Fruit fly (Drosophila melanogaster): ENCODE measurements around the gene mRpS21.

DNA sequence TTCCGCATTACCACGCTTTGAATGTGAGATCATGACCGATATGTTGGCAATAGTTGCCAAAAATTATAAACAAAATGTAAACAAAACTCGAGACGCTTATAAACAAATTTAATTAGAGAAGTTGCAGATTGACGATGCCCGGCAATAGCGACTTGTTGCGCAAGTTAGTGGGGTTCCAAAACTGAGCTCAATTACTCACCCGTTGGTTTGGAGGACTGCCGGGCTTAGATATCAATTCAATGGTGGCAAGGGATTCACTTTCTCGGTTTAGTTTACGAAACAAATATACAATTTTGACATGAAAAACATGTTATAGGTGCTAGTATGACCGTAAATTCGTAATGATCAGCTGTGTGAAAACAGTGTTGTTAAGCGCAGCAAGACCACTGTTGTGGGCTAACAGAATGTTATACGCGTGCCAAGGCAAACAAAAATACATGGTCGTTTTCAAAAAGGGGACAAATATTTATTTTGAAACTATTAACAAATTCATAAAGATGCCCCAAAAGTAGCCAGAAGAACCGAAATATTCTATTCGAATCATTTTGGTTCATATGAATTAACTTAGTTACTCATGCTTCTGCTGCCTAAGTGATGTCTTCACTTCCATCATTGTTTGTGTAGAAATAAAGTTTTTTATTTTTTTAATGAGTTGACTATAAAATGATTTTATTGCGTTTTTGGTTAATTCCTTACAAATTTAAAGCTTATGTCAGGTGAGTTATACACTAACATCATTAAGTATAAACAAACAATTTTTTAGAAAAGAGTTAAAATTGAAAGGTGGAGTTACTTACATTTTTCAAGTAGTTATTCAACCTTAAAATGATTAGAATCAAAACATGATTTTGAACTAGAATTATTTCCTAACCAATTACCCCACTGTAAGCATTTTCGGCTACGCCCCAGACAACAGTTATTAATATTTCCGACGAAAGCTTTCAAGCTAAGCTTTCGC is 14.8 kb downstream of the mRpS21 start, which contains the start of gene Elp6:
- TF ChIP-seq CTCF (optimal IDR thresholded peaks at IDR 0.05): no peak
- TF ChIP-seq CG8478 (optimal IDR thresholded peaks at IDR 0.05): no peak

Data from S2 (cell line).